Worm (Caenorhabditis elegans): Measurements from ENCODE around the gene irg-6.

DNA sequence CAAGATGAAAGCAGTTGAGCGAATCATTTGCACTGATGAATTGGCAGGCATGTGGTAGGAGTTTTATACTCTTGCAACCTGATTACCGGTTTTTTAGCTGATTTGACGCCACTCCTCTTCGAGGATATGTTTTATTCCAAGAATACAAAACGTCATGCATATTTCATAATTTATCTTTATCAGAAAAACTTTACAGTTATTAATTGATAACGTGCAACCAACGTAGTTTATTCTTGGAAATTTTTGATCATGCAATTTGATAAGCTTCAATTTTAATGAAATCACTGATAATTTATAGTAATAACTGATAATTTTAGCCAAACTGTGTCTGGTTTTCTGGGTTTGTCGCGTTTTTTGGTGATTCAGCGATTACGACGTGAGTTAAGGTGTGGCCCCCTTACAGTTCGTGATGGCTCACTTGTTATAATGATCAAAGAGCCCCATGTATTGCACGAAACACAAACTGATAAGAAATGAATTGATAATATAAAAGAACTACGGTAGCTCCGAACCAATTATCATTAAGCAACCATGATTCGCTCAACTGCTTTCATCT, 21.5 kb upstream of the irg-6 start, which contains the start of the genes cld-1 and dod-21:
- TF ChIP-seq jun-1 (tag; optimal IDR thresholded peaks at IDR 0.05), result no peak
- no peak for TF ChIP-seq nhr-11 (tag; optimal IDR thresholded peaks at IDR 0.05)
- no peak for TF ChIP-seq pha-4 (GFP tag; IDR thresholded peaks at IDR 0.05)
- no peak for TF ChIP-seq pha-4 (tag; optimal IDR thresholded peaks at IDR 0.05)
- TF ChIP-seq nhr-6 (tag; optimal IDR thresholded peaks at IDR 0.05), result no peak
- TF ChIP-seq ceh-82 (tag; optimal IDR thresholded peaks at IDR 0.05), result no peak
- TF ChIP-seq rbr-2 (tag; optimal IDR thresholded peaks at IDR 0.05), result no peak
- TF ChIP-seq fos-1 (tag; optimal IDR thresholded peaks at IDR 0.05), result no peak
- no peak for TF ChIP-seq lir-3 (tag; optimal IDR thresholded peaks at IDR 0.05)
- TF ChIP-seq unc-62 (GFP tag; optimal IDR thresholded peaks at IDR 0.05 in 1 of 2), result no peak
- TF ChIP-seq unc-62 (tag; optimal IDR thresholded peaks at IDR 0.05), result no peak
- no peak for TF ChIP-seq egl-43 (GFP tag; IDR thresholded peaks at IDR 0.05)
- no peak for TF ChIP-seq fkh-10 (GFP tag; optimal IDR thresholded peaks at IDR 0.05)
- TF ChIP-seq vab-7 (GFP tag; IDR thresholded peaks at IDR 0.05), result no peak

All from whole organism, L4 larva.